Worm (Caenorhabditis elegans) whole organism, L1 larva: ENCODE results near the gene F10E7.6.

Experiments used
- C04F5.9 ChIP-seq: sonication (generic microtip); optimal IDR thresholded peaks from 2 replicates; lab custom pipeline; 2016; ENCODE audit warnings: missing genetic modification characterization, missing compliant biosample characterization
- C16A3.4 ChIP-seq: fragments of 150-350 bp; optimal IDR thresholded peaks from 2 replicates; lab custom pipeline; 2014; ENCODE audit warnings: missing biosample characterization, missing genetic modification characterization
- F16B12.6 ChIP-seq: fragments of 150-350 bp; optimal IDR thresholded peaks from 2 replicates; lab custom pipeline; 2014; ENCODE audit warnings: missing biosample characterization, missing genetic modification characterization
- Y116A8C.19 ChIP-seq: sonication (generic microtip); optimal IDR thresholded peaks from 2 replicates; lab custom pipeline; 2016; ENCODE audit warnings: missing compliant biosample characterization, missing genetic modification characterization, borderline replicate concordance
- alr-1 ChIP-seq: fragments of 200-800 bp; sonication (Bioruptor generic); optimal IDR thresholded peaks from 2 replicates; lab custom pipeline; 2018; ENCODE audit warnings: borderline replicate concordance, mild to moderate bottlenecking, missing genetic modification characterization, missing compliant biosample characterization
- aly-2 ChIP-seq: fragments of 150-350 bp; optimal IDR thresholded peaks from 2 replicates; lab custom pipeline; 2014; ENCODE audit warnings: missing biosample characterization, missing genetic modification characterization
- ceh-63 ChIP-seq: fragments of 200-800 bp; sonication (Bioruptor generic); optimal IDR thresholded peaks from 2 replicates; lab custom pipeline; 2018; ENCODE audit warnings: mild to moderate bottlenecking, missing genetic modification characterization, missing compliant biosample characterization
- ceh-88 ChIP-seq: fragments of 200-800 bp; sonication (Bioruptor generic); IDR thresholded peaks from 2 replicates; pipeline ENCODE4 v1.3.6; 2022; ENCODE audit warnings: missing genetic modification characterization, missing compliant biosample characterization
- dpl-1 ChIP-seq, 3 experiments: fragments of 150-350 bp in 2 of 3; sonication (generic microtip) in 1 of 3; optimal IDR thresholded peaks; 2 replicates each; lab custom pipeline; 2014 to 2017; ENCODE audit warnings: missing biosample characterization in 3 of 3, missing genetic modification characterization in 3 of 3, missing genetic modification reagents in 3 of 3
- efl-1 ChIP-seq, 4 experiments: fragments of 150-350 bp; optimal IDR thresholded peaks in 3 of 4; peaks in 1 of 4; 1 replicate in 1 of 4; 2 replicates in 3 of 4; lab custom pipeline; 2014; ENCODE audit warnings: missing biosample characterization in 2 of 4, missing genetic modification characterization in 2 of 4, missing genetic modification reagents in 2 of 4
- egl-13 ChIP-seq: sonication (generic microtip); optimal IDR thresholded peaks from 2 replicates; lab custom pipeline; 2016; ENCODE audit warnings: missing genotype, missing genetic modification reagents, missing genetic modification characterization, missing compliant biosample characterization
- egl-27 ChIP-seq, 2 experiments: fragments of 150-350 bp in 1 of 2; sonication (generic microtip); optimal IDR thresholded peaks; 3 replicates each; lab custom pipeline; 2017 to 2018; ENCODE audit warnings: missing biosample characterization in 2 of 2, missing genetic modification characterization in 2 of 2, missing genetic modification reagents in 2 of 2
- elt-2 ChIP-seq: sonication (generic microtip); optimal IDR thresholded peaks from 2 replicates; lab custom pipeline; 2016; ENCODE audit warnings: missing genetic modification characterization, mild to moderate bottlenecking, inconsistent platforms, missing compliant biosample characterization, missing genetic modification reagents
- elt-3 ChIP-seq, 6 experiments: fragments of 150-350 bp in 1 of 6; sonication (generic microtip); optimal IDR thresholded peaks; 2 replicates each; lab custom pipeline; 2017 to 2018; ENCODE audit warnings: missing biosample characterization in 6 of 6, missing genetic modification characterization in 6 of 6, inconsistent platforms in 1 of 6
- ets-5 ChIP-seq: fragments of 200-800 bp; sonication (Bioruptor generic); IDR thresholded peaks from 2 replicates; pipeline ENCODE4 v1.3.6; 2022; ENCODE audit warnings: missing genetic modification characterization, missing compliant biosample characterization
- fkh-10 ChIP-seq: sonication (generic microtip); optimal IDR thresholded peaks from 2 replicates; lab custom pipeline; 2017; ENCODE audit warnings: missing biosample characterization, missing genetic modification reagents, missing genetic modification characterization
- hlh-4 ChIP-seq: sonication (generic microtip); optimal IDR thresholded peaks from 2 replicates; lab custom pipeline; 2016; ENCODE audit warnings: mild to moderate bottlenecking, missing genetic modification characterization, missing compliant biosample characterization
- irx-1 ChIP-seq: sonication (generic microtip); optimal IDR thresholded peaks from 2 replicates; lab custom pipeline; 2016; ENCODE audit warnings: missing genetic modification characterization, missing compliant biosample characterization
- isw-1 ChIP-seq: fragments of 200-800 bp; sonication (Bioruptor generic); IDR thresholded peaks from 2 replicates; pipeline ENCODE4 v1.3.6; 2022; ENCODE audit warnings: missing genetic modification characterization, missing compliant biosample characterization
- jun-1 ChIP-seq: fragments of 150-350 bp; optimal IDR thresholded peaks from 2 replicates; lab custom pipeline; 2014; ENCODE audit warnings: missing biosample characterization, missing genetic modification reagents, missing genetic modification characterization
- lin-13 ChIP-seq: fragments of 150-350 bp; optimal IDR thresholded peaks from 2 replicates; lab custom pipeline; 2014; ENCODE audit warnings: missing biosample characterization, missing genetic modification reagents, missing genetic modification characterization
- lin-14 ChIP-seq: fragments of 200-800 bp; sonication (Bioruptor generic); optimal IDR thresholded peaks from 2 replicates; lab custom pipeline; 2018; ENCODE audit warnings: mild to moderate bottlenecking, missing genetic modification characterization, moderate library complexity, missing compliant biosample characterization
- lin-35 ChIP-seq, 2 experiments: fragments of 150-350 bp; optimal IDR thresholded peaks; 2 replicates each; lab custom pipeline; 2014; ENCODE audit warnings: missing biosample characterization in 2 of 2, missing genetic modification characterization in 2 of 2, missing genetic modification reagents in 2 of 2
- lir-3 ChIP-seq: sonication (generic microtip); optimal IDR thresholded peaks from 2 replicates; lab custom pipeline; 2016; ENCODE audit warnings: mild to moderate bottlenecking, missing genetic modification characterization, moderate library complexity, missing compliant biosample characterization; ENCODE audit not compliant: poor library complexity
- lsy-2 ChIP-seq, 2 experiments: fragments of 150-350 bp; optimal IDR thresholded peaks; 2 replicates each; lab custom pipeline; 2014; ENCODE audit warnings: missing biosample characterization in 2 of 2, missing genetic modification characterization in 2 of 2
- mab-9 ChIP-seq: fragments of 200-800 bp; sonication (Bioruptor generic); IDR thresholded peaks from 2 replicates; pipeline ENCODE4 v1.3.6; 2022; ENCODE audit warnings: missing genetic modification reagents, missing genetic modification characterization, missing compliant biosample characterization
- nhr-12 ChIP-seq: sonication (generic microtip); optimal IDR thresholded peaks from 2 replicates; lab custom pipeline; 2017; ENCODE audit warnings: missing biosample characterization, missing genetic modification characterization
- nhr-19 ChIP-seq: fragments of 200-800 bp; sonication (Bioruptor generic); conservative IDR thresholded peaks from 2 replicates; pipeline ENCODE4 v1.3.6; 2022; ENCODE audit warnings: missing genetic modification characterization, missing compliant biosample characterization
- nhr-20 ChIP-seq: sonication (generic microtip); optimal IDR thresholded peaks from 2 replicates; lab custom pipeline; 2016; ENCODE audit warnings: mild to moderate bottlenecking, missing genetic modification characterization, missing compliant biosample characterization
- nhr-237 ChIP-seq: fragments of 150-350 bp; optimal IDR thresholded peaks from 2 replicates; lab custom pipeline; 2014; ENCODE audit warnings: missing biosample characterization, missing genetic modification characterization
- nhr-71 ChIP-seq: sonication (generic microtip); optimal IDR thresholded peaks from 2 replicates; lab custom pipeline; 2016; ENCODE audit warnings: mild to moderate bottlenecking, missing genetic modification characterization, moderate library complexity, missing compliant biosample characterization
- nhr-76 ChIP-seq: sonication (generic microtip); optimal IDR thresholded peaks from 2 replicates; lab custom pipeline; 2017; ENCODE audit warnings: missing biosample characterization, missing genetic modification characterization
- nhr-77 ChIP-seq: fragments of 150-350 bp; optimal IDR thresholded peaks from 2 replicates; lab custom pipeline; 2014; ENCODE audit warnings: missing biosample characterization, missing genetic modification characterization
- nhr-85 ChIP-seq: sonication (generic microtip); peaks from one replicate; lab custom pipeline; 2016; ENCODE audit warnings: missing genetic modification characterization, inconsistent platforms, missing compliant biosample characterization
- nhr-90 ChIP-seq: sonication (generic microtip); optimal IDR thresholded peaks from 2 replicates; lab custom pipeline; 2016; ENCODE audit warnings: mild to moderate bottlenecking, missing genetic modification characterization, missing compliant biosample characterization; ENCODE audit not compliant: poor library complexity
- pax-3 ChIP-seq: fragments of 200-800 bp; sonication (Bioruptor generic); optimal IDR thresholded peaks from 2 replicates; lab custom pipeline; 2018; ENCODE audit warnings: mild to moderate bottlenecking, missing genetic modification characterization, moderate library complexity, missing compliant biosample characterization
- pqm-1 ChIP-seq: sonication (generic microtip); optimal IDR thresholded peaks from 3 replicates; lab custom pipeline; 2017; ENCODE audit warnings: missing biosample characterization, missing genetic modification characterization
- rnt-1 ChIP-seq: sonication (generic microtip); optimal IDR thresholded peaks from 2 replicates; lab custom pipeline; 2016; ENCODE audit warnings: mild to moderate bottlenecking, missing genetic modification characterization, moderate library complexity, missing compliant biosample characterization
- skn-1 ChIP-seq: fragments of 150-350 bp; optimal IDR thresholded peaks from 2 replicates; lab custom pipeline; 2014; ENCODE audit warnings: missing biosample characterization, missing genetic modification characterization
- sup-37 ChIP-seq: fragments of 200-800 bp; sonication (Bioruptor generic); optimal IDR thresholded peaks from 2 replicates; lab custom pipeline; 2018; ENCODE audit warnings: mild to moderate bottlenecking, missing genetic modification characterization, missing compliant biosample characterization
- swsn-7 ChIP-seq: sonication (generic microtip); optimal IDR thresholded peaks from 2 replicates; lab custom pipeline; 2016; ENCODE audit warnings: missing genetic modification characterization, missing compliant biosample characterization
- tbx-2 ChIP-seq: sonication (generic microtip); optimal IDR thresholded peaks from 2 replicates; lab custom pipeline; 2016; ENCODE audit warnings: missing genetic modification characterization, missing compliant biosample characterization
- tlp-1 ChIP-seq: fragments of 150-350 bp; optimal IDR thresholded peaks from 2 replicates; lab custom pipeline; 2014; ENCODE audit warnings: missing biosample characterization, missing genetic modification characterization
- unc-30 ChIP-seq: sonication (generic microtip); optimal IDR thresholded peaks from 2 replicates; lab custom pipeline; 2017; ENCODE audit warnings: missing biosample characterization, missing genetic modification characterization
- unc-86 ChIP-seq: sonication (generic microtip); optimal IDR thresholded peaks from 2 replicates; lab custom pipeline; 2016; ENCODE audit warnings: missing genetic modification characterization, missing compliant biosample characterization
- unc-98 ChIP-seq: fragments of 200-800 bp; sonication (Bioruptor generic); IDR thresholded peaks from 2 replicates; pipeline ENCODE4 v1.3.6; 2022; ENCODE audit warnings: missing genetic modification characterization, missing compliant biosample characterization
- vab-15 ChIP-seq: sonication (generic microtip); optimal IDR thresholded peaks from 2 replicates; lab custom pipeline; 2017; ENCODE audit warnings: missing genotype, mild to moderate bottlenecking, missing genetic modification characterization, missing compliant biosample characterization
- zip-4 ChIP-seq: fragments of 200-800 bp; sonication (Bioruptor generic); optimal IDR thresholded peaks from 2 replicates; lab custom pipeline; 2018; ENCODE audit warnings: mild to moderate bottlenecking, missing genetic modification characterization, moderate library complexity, missing compliant biosample characterization
- ztf-11 ChIP-seq, 2 experiments: sonication (generic microtip); optimal IDR thresholded peaks; 2 replicates each; lab custom pipeline; 2016 to 2017; ENCODE audit warnings: missing genetic modification characterization in 2 of 2, missing biosample characterization in 1 of 2, missing compliant biosample characterization in 1 of 2
- ztf-4 ChIP-seq: fragments of 150-350 bp; optimal IDR thresholded peaks from 2 replicates; lab custom pipeline; 2014; ENCODE audit warnings: missing biosample characterization, missing genetic modification characterization

F10E7.6 gene

DNA sequence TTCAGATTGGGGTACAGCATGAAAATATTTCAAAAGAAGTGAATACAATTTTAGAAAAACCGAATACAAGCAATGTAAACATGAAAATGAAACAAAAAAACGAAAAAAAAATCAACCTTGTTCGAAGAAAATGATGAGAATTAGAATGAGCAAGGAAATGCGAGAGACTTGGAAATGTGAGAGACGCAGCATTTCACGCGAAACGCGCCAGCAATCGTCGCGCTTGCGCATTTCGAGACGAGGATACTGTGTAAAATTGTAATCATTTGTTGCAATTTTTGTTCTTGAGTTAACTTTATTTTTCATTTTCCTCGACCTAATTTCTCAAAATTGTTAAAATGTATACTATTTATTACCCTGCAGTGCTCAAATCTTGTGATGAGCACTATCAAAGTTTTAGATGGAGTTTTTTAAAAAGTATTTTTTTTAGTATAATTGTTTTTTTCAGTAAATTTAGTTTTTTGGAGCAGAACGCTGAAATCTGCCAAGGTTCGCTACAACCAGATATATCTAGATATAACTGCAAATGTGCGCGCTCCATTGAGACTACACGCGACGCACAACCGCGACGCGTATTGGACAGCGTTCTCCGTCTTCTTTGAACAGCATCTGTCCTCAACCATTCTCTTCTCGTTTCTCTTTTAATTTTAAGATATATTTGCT is 39.2 kb downstream of the F10E7.6 start, which contains the start of gene fust-1 (continued):
- TF ChIP-seq egl-27 (tag; optimal IDR thresholded peaks at IDR 0.05; lab: Kevin White, UChicago) (peak in 1 of 2 experiments; percentile 24), alr-1 (tag; lab: Kevin White, UChicago) (no peak), unc-98 (peak; percentile 83), ceh-63 (peak; percentile 48), swsn-7 (tag; lab: Kevin White, UChicago) (peak; percentile 98), nhr-85 (tag; lab: Kevin White, UChicago) (peak; percentile 99), aly-2 (tag; lab: Kevin White, UChicago) (peak; percentile 94), nhr-76 (tag; lab: Kevin White, UChicago) (no peak), nhr-71 (tag; lab: Kevin White, UChicago) (peak; percentile 98), pqm-1 (tag; lab: Kevin White, UChicago) (no peak), ceh-88 (GFP tag; lab: Robert Waterston, UW) (peak; percentile 81), Y116A8C.19 (no peak), hlh-4 (no peak), dpl-1 (GFP tag; optimal IDR thresholded peaks at IDR 0.05; lab: Kevin White, UChicago) (peak; percentile 86 to 91 (median 88)), nhr-19 (GFP tag; lab: Robert Waterston, UW) (peak; percentile 97), egl-13 (tag; lab: Kevin White, UChicago) (peak; percentile 93), lir-3 (peak; percentile 86), zip-4 (GFP tag; lab: Kevin White, UChicago) (peak; percentile 88), fkh-10 (peak; percentile 74), nhr-12 (tag; lab: Kevin White, UChicago) (no peak), C04F5.9 (tag; lab: Kevin White, UChicago) (peak; percentile 93), lin-35 (GFP tag; optimal IDR thresholded peaks at IDR 0.05; lab: Kevin White, UChicago) (peak; percentile 90 to 94), mab-9 (GFP tag; lab: Robert Waterston, UW) (peak; percentile 94), isw-1 (peak; percentile 97), nhr-77 (peak; percentile 95), lsy-2 (tag; optimal IDR thresholded peaks at IDR 0.05; lab: Kevin White, UChicago) (peak; percentile 97), unc-30 (tag; lab: Kevin White, UChicago) (no peak), lin-13 (GFP tag; lab: Kevin White, UChicago) (peak; percentile 94), vab-15 (tag; lab: Kevin White, UChicago) (peak; percentile 72), tlp-1 (no peak), C16A3.4 (peak; percentile 96), nhr-237 (tag; lab: Kevin White, UChicago) (peak; percentile 79), ztf-11 (tag; optimal IDR thresholded peaks at IDR 0.05; lab: Kevin White, UChicago) (peak in 1 of 2 experiments; percentile 86), elt-2 (tag; lab: Kevin White, UChicago) (peak; percentile 93), sup-37 (GFP tag; lab: Kevin White, UChicago) (peak; percentile 90), lin-14 (GFP tag; lab: Kevin White, UChicago) (peak; percentile 97), skn-1 (tag; lab: Kevin White, UChicago) (peak; percentile 98), nhr-20 (peak; percentile 98), pax-3 (tag; lab: Kevin White, UChicago) (peak; percentile 92), rnt-1 (tag; lab: Kevin White, UChicago) (peak; percentile 97), ets-5 (GFP tag; lab: Robert Waterston, UW) (no peak), unc-86 (tag; lab: Kevin White, UChicago) (peak; percentile 95), tbx-2 (tag; lab: Kevin White, UChicago) (peak; percentile 97), efl-1 (optimal IDR thresholded peaks at IDR 0.05; lab: Kevin White, UChicago) (peak; percentile 94 to 96), efl-1 (GFP tag; optimal IDR thresholded peaks at IDR 0.05 in 1 of 2; lab: Kevin White, UChicago) (peak; percentile 86 to 99), jun-1 (tag; lab: Kevin White, UChicago) (peak; percentile 96), irx-1 (tag; lab: Kevin White, UChicago) (peak; percentile 95), elt-3 (tag; optimal IDR thresholded peaks at IDR 0.05; lab: Kevin White, UChicago) (peak in 5 of 6 experiments; percentile 89 to 98 (median 94)), ztf-4 (peak; percentile 93), F16B12.6 (tag; lab: Kevin White, UChicago) (peak; percentile 78), nhr-90 (tag; lab: Kevin White, UChicago) (peak; percentile 97)
